Worm (Caenorhabditis elegans) whole organism, young adult: ENCODE data around the gene F16B12.6.

Source experiments
- B0035.1 ChIP-seq: sonication (generic microtip); optimal IDR thresholded peaks from 2 replicates; lab custom pipeline; 2016; ENCODE audit warnings: missing genetic modification characterization, mild to moderate bottlenecking, missing compliant biosample characterization, missing genotype, missing genetic modification reagents
- B0336.3 ChIP-seq: fragments of 200-800 bp; sonication (Bioruptor generic); IDR thresholded peaks from 2 replicates; pipeline ENCODE4 v1.3.6; 2022; ENCODE audit warnings: missing genetic modification characterization, missing compliant biosample characterization
- C06A6.2 ChIP-seq: fragments of 200-800 bp; sonication (Bioruptor generic); conservative IDR thresholded peaks from 2 replicates; pipeline ENCODE4 v1.3.6; 2022; ENCODE audit warnings: missing genetic modification characterization, missing compliant biosample characterization
- C17E4.6 ChIP-seq: fragments of 200-800 bp; sonication (Bioruptor generic); IDR thresholded peaks from 2 replicates; pipeline ENCODE4 v1.3.6; 2022; ENCODE audit warnings: missing genetic modification reagents, missing genetic modification characterization, missing compliant biosample characterization
- F37B4.10 ChIP-seq: fragments of 200-800 bp; sonication (Bioruptor generic); IDR thresholded peaks from 2 replicates; pipeline ENCODE4 v1.3.6; 2022; ENCODE audit warnings: missing genetic modification characterization, missing compliant biosample characterization
- F39B2.1 ChIP-seq: fragments of 200-800 bp; sonication (Bioruptor generic); IDR thresholded peaks from 2 replicates; pipeline ENCODE4 v1.3.6; 2022; ENCODE audit warnings: missing genetic modification reagents, missing genetic modification characterization, missing compliant biosample characterization
- F52B5.7 ChIP-seq: sonication (generic microtip); optimal IDR thresholded peaks from 2 replicates; lab custom pipeline; 2016; ENCODE audit warnings: mild to moderate bottlenecking, missing genetic modification characterization, missing compliant biosample characterization
- F55B11.4 ChIP-seq: sonication (generic microtip); optimal IDR thresholded peaks from 2 replicates; lab custom pipeline; 2016; ENCODE audit warnings: missing compliant biosample characterization, missing genetic modification characterization, borderline replicate concordance; ENCODE audit not compliant: insufficient read depth
- K11D2.4 ChIP-seq: fragments of 200-800 bp; sonication (Bioruptor generic); IDR thresholded peaks from 2 replicates; pipeline ENCODE4 v1.3.6; 2022; ENCODE audit warnings: missing genetic modification reagents, missing genetic modification characterization, missing compliant biosample characterization
- K12H6.12 ChIP-seq: fragments of 200-800 bp; sonication (Bioruptor generic); optimal IDR thresholded peaks from 2 replicates; lab custom pipeline; 2018; ENCODE audit warnings: mild to moderate bottlenecking, missing genetic modification characterization, missing compliant biosample characterization
- T26A5.8 ChIP-seq: sonication (generic microtip); optimal IDR thresholded peaks from 2 replicates; lab custom pipeline; 2016; ENCODE audit warnings: missing genetic modification characterization, missing compliant biosample characterization
- Y67H2A.10 ChIP-seq: fragments of 200-800 bp; sonication (Bioruptor generic); conservative IDR thresholded peaks from 2 replicates; pipeline ENCODE4 v1.3.6; 2022; ENCODE audit warnings: missing genetic modification reagents, missing genetic modification characterization, missing compliant biosample characterization
- Y95B8A.8 ChIP-seq: fragments of 200-800 bp; sonication (Bioruptor generic); IDR thresholded peaks from 2 replicates; pipeline ENCODE4 v1.3.6; 2022; ENCODE audit warnings: missing genetic modification reagents, missing genetic modification characterization, missing compliant biosample characterization
- attf-3 ChIP-seq: fragments of 200-800 bp; sonication (Bioruptor generic); conservative IDR thresholded peaks from 2 replicates; pipeline ENCODE4 v1.3.6; 2022; ENCODE audit warnings: missing genetic modification reagents, missing genetic modification characterization, missing compliant biosample characterization
- attf-6 ChIP-seq: fragments of 200-800 bp; sonication (Bioruptor generic); IDR thresholded peaks from 2 replicates; pipeline ENCODE4 v1.3.6; 2022; ENCODE audit warnings: missing genetic modification reagents, missing genetic modification characterization, missing compliant biosample characterization
- bed-2 ChIP-seq: fragments of 200-800 bp; sonication (Bioruptor generic); IDR thresholded peaks from 2 replicates; pipeline ENCODE4 v1.3.6; 2022; ENCODE audit warnings: missing genetic modification reagents, missing genetic modification characterization, missing compliant biosample characterization
- ceh-91 ChIP-seq: fragments of 200-800 bp; sonication (Bioruptor generic); IDR thresholded peaks from 2 replicates; pipeline ENCODE4 v1.3.6; 2022; ENCODE audit warnings: missing genetic modification reagents, missing genetic modification characterization, missing compliant biosample characterization
- dox-1 ChIP-seq: fragments of 200-800 bp; sonication (Bioruptor generic); IDR thresholded peaks from 2 replicates; pipeline ENCODE4 v1.3.6; 2022; ENCODE audit warnings: missing genetic modification reagents, missing genetic modification characterization, missing compliant biosample characterization
- dpff-1 ChIP-seq: sonication (generic microtip); optimal IDR thresholded peaks from 2 replicates; lab custom pipeline; 2017; ENCODE audit warnings: mild to moderate bottlenecking, missing genetic modification characterization, missing compliant biosample characterization
- dpl-1 ChIP-seq: fragments of 150-350 bp; optimal IDR thresholded peaks from 2 replicates; lab custom pipeline; 2014; ENCODE audit warnings: missing biosample characterization, missing genetic modification reagents, missing genetic modification characterization
- ets-4 ChIP-seq: fragments of 200-800 bp; sonication (Bioruptor generic); optimal IDR thresholded peaks from 2 replicates; lab custom pipeline; 2018; ENCODE audit warnings: mild to moderate bottlenecking, missing genetic modification characterization, missing compliant biosample characterization
- gei-17 ChIP-seq: fragments of 200-800 bp; sonication (Bioruptor generic); optimal IDR thresholded peaks from 2 replicates; lab custom pipeline; 2018; ENCODE audit warnings: mild to moderate bottlenecking, missing genetic modification characterization, missing compliant biosample characterization
- him-1 ChIP-seq: sonication (generic microtip); optimal IDR thresholded peaks from 2 replicates; lab custom pipeline; 2016; ENCODE audit warnings: missing genotype, missing genetic modification reagents, missing genetic modification characterization, missing compliant biosample characterization
- hmg-20 ChIP-seq: fragments of 200-800 bp; sonication (Bioruptor generic); IDR thresholded peaks from 2 replicates; pipeline ENCODE4 v1.3.6; 2022; ENCODE audit warnings: missing genetic modification reagents, missing genetic modification characterization, missing compliant biosample characterization
- hrde-1 ChIP-seq: sonication (generic microtip); optimal IDR thresholded peaks from 2 replicates; lab custom pipeline; 2016; ENCODE audit warnings: missing genetic modification characterization, mild to moderate bottlenecking, missing compliant biosample characterization, moderate library complexity, missing genotype, missing genetic modification reagents, borderline replicate concordance
- hsf-1 ChIP-seq: fragments of 200-800 bp; sonication (Bioruptor generic); IDR thresholded peaks from 2 replicates; pipeline ENCODE4 v1.3.6; 2022; ENCODE audit warnings: missing genetic modification reagents, missing genetic modification characterization, missing compliant biosample characterization
- let-526 ChIP-seq: fragments of 200-800 bp; sonication (Bioruptor generic); IDR thresholded peaks from 2 replicates; pipeline ENCODE4 v1.3.6; 2022; ENCODE audit warnings: missing genetic modification reagents, missing genetic modification characterization, missing compliant biosample characterization
- let-607 ChIP-seq, 2 experiments: fragments of 200-800 bp in 1 of 2; sonication (Bioruptor generic) in 1 of 2; sonication (generic microtip) in 1 of 2; optimal IDR thresholded peaks; 2 replicates each; lab custom pipeline; 2016 to 2018; ENCODE audit warnings: mild to moderate bottlenecking in 2 of 2, missing compliant biosample characterization in 2 of 2, missing genetic modification characterization in 2 of 2, moderate library complexity in 2 of 2, missing genotype in 1 of 2
- lin-40 ChIP-seq: sonication (generic microtip); optimal IDR thresholded peaks from 2 replicates; lab custom pipeline; 2016; ENCODE audit warnings: missing genetic modification characterization, mild to moderate bottlenecking, missing compliant biosample characterization, missing genotype, missing genetic modification reagents
- lsy-27 ChIP-seq: sonication (generic microtip); optimal IDR thresholded peaks from 2 replicates; lab custom pipeline; 2017; ENCODE audit warnings: missing genetic modification characterization, mild to moderate bottlenecking, missing compliant biosample characterization, antibody characterized with exemption, missing genotype, borderline replicate concordance; ENCODE audit not compliant: insufficient read depth
- mcd-1 ChIP-seq: fragments of 200-800 bp; sonication (Bioruptor generic); IDR thresholded peaks from 2 replicates; pipeline ENCODE4 v1.3.6; 2022; ENCODE audit warnings: missing genetic modification reagents, missing genetic modification characterization, missing compliant biosample characterization
- mel-28 ChIP-seq: sonication (generic microtip); optimal IDR thresholded peaks from 2 replicates; lab custom pipeline; 2016; ENCODE audit warnings: borderline replicate concordance, mild to moderate bottlenecking, missing genetic modification characterization, missing compliant biosample characterization
- mes-4 ChIP-seq: sonication (generic microtip); optimal IDR thresholded peaks from 2 replicates; lab custom pipeline; 2016; ENCODE audit warnings: missing genotype, missing genetic modification characterization, missing compliant biosample characterization
- nfya-1 ChIP-seq: sonication (generic microtip); optimal IDR thresholded peaks from 2 replicates; lab custom pipeline; 2017; ENCODE audit warnings: antibody characterized with exemption, missing compliant biosample characterization, missing genetic modification characterization, borderline replicate concordance; ENCODE audit not compliant: insufficient read depth
- nfya-2 ChIP-seq: fragments of 200-800 bp; sonication (Bioruptor generic); IDR thresholded peaks from 2 replicates; pipeline ENCODE4 v1.3.6; 2022; ENCODE audit warnings: missing genetic modification reagents, missing genetic modification characterization, missing compliant biosample characterization
- nfyb-1 ChIP-seq: fragments of 200-800 bp; sonication (Bioruptor generic); IDR thresholded peaks from 2 replicates; pipeline ENCODE4 v1.3.6; 2022; ENCODE audit warnings: missing genetic modification reagents, missing genetic modification characterization, missing compliant biosample characterization
- rec-8 ChIP-seq, 2 experiments: sonication (generic microtip); optimal IDR thresholded peaks; 2 replicates each; lab custom pipeline; 2016; ENCODE audit warnings: mild to moderate bottlenecking in 2 of 2, missing genetic modification characterization in 2 of 2, missing genetic modification reagents in 2 of 2, missing genotype in 2 of 2, missing biosample characterization in 1 of 2, missing compliant biosample characterization in 1 of 2, moderate library complexity in 1 of 2
- repo-1 ChIP-seq: sonication (generic microtip); optimal IDR thresholded peaks from 2 replicates; lab custom pipeline; 2017; ENCODE audit warnings: mild to moderate bottlenecking, missing genetic modification characterization, missing compliant biosample characterization
- snpc-1.1 ChIP-seq: sonication (generic microtip); optimal IDR thresholded peaks from 2 replicates; lab custom pipeline; 2017; ENCODE audit warnings: missing genetic modification characterization, mild to moderate bottlenecking, missing compliant biosample characterization, antibody characterized with exemption, moderate library complexity, missing genotype, missing genetic modification reagents; ENCODE audit not compliant: insufficient read depth
- snpc-1.3 ChIP-seq: sonication (generic microtip); optimal IDR thresholded peaks from 2 replicates; lab custom pipeline; 2017; ENCODE audit warnings: missing genetic modification characterization, mild to moderate bottlenecking, missing compliant biosample characterization, antibody characterized with exemption, moderate library complexity, missing genotype, missing genetic modification reagents; ENCODE audit not compliant: insufficient read depth
- snpc-3.4 ChIP-seq: sonication (generic microtip); optimal IDR thresholded peaks from 2 replicates; lab custom pipeline; 2017; ENCODE audit warnings: missing genetic modification characterization, mild to moderate bottlenecking, missing compliant biosample characterization, antibody characterized with exemption, moderate library complexity, missing genotype, missing genetic modification reagents
- snpc-4 ChIP-seq, 5 experiments: fragments of 150-350 bp in 1 of 5; sonication (generic microtip) in 4 of 5; optimal IDR thresholded peaks; 2 replicates each; lab custom pipeline; 2014 to 2018; ENCODE audit warnings: missing genetic modification characterization in 5 of 5, missing biosample characterization in 3 of 5, antibody characterized with exemption in 2 of 5, mild to moderate bottlenecking in 2 of 5, missing compliant biosample characterization in 2 of 5, missing genotype in 2 of 5, moderate library complexity in 2 of 5, missing genetic modification reagents in 1 of 5
- unc-130 ChIP-seq: sonication (generic microtip); optimal IDR thresholded peaks from 2 replicates; lab custom pipeline; 2016; ENCODE audit warnings: missing genetic modification reagents, missing genetic modification characterization, missing compliant biosample characterization
- unc-62 ChIP-seq: fragments of 150-350 bp; optimal IDR thresholded peaks from 2 replicates; lab custom pipeline; 2014; ENCODE audit warnings: missing biosample characterization, missing genetic modification reagents, missing genetic modification characterization
- ztf-18 ChIP-seq: sonication (generic microtip); optimal IDR thresholded peaks from 2 replicates; lab custom pipeline; 2016; ENCODE audit warnings: missing genotype, mild to moderate bottlenecking, missing genetic modification characterization, missing compliant biosample characterization
- ztf-22 ChIP-seq: fragments of 200-800 bp; sonication (Bioruptor generic); optimal IDR thresholded peaks from 2 replicates; lab custom pipeline; 2018; ENCODE audit warnings: mild to moderate bottlenecking, missing genetic modification characterization, moderate library complexity, missing compliant biosample characterization

The F16B12.6 gene

DNA sequence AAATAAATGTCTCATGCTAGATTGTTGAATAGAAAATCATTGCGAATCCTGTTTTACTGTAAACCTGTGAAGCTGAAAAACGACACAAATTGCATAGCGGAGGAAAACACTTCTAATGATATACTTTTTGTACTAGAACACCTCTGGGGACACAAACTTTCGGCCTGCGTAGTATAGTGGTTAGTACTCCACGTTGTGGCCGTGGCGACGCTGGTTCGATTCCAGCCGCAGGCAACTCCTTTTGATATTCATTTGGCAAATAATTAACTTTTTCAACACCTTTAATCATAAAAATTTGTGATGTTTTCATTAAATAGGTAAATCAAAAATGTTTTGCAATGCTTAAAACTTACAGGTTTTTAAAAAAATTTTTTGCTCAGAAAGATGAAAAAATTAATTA is 32.8 kb downstream of the F16B12.6 start (continued):
- no peak for TF ChIP-seq snpc-1.3
- no peak for TF ChIP-seq F39B2.1
- TF ChIP-seq mes-4 (tag; lab: Kevin White, UChicago) = no peak
- TF ChIP-seq nfyb-1 (GFP tag; lab: Robert Waterston, UW) = peak; percentile 75; the same call in 1 of the 2 replicates
- TF ChIP-seq K11D2.4 (GFP tag; lab: Robert Waterston, UW) = no peak
- no peak for TF ChIP-seq hsf-1 (GFP tag; lab: Robert Waterston, UW)
- peak; percentile 62 for TF ChIP-seq dox-1 (GFP tag; lab: Robert Waterston, UW)
- no peak for TF ChIP-seq C17E4.6
- TF ChIP-seq lsy-27 (tag; lab: Kevin White, UChicago) = no peak
- TF ChIP-seq dpl-1 = no peak
- TF ChIP-seq Y95B8A.8 (GFP tag; lab: Robert Waterston, UW) = no peak
- TF ChIP-seq C06A6.2 = no peak
- TF ChIP-seq snpc-3.4 (tag; lab: Kevin White, UChicago) = peak; percentile 7
- no peak for TF ChIP-seq T26A5.8
- TF ChIP-seq attf-6 (GFP tag; lab: Robert Waterston, UW) = 0 out of 2 replicates have a peak, but pooled peaks have one; percentile 50
- TF ChIP-seq let-526 (GFP tag; lab: Robert Waterston, UW) = no peak
- TF ChIP-seq nfya-2 (GFP tag; lab: Robert Waterston, UW) = no peak
- TF ChIP-seq hrde-1 (tag; lab: Kevin White, UChicago) = no peak
- no peak for TF ChIP-seq K12H6.12
- TF ChIP-seq snpc-4 (GFP tag; optimal IDR thresholded peaks at IDR 0.05; lab: Kevin White, UChicago) = no peak
- TF ChIP-seq snpc-4 (tag; optimal IDR thresholded peaks at IDR 0.05; lab: Kevin White, UChicago) = peak in 2 of 4 experiments; percentile 12 to 57
- TF ChIP-seq him-1 (tag; lab: Kevin White, UChicago) = peak; percentile 60
- TF ChIP-seq attf-3 (GFP tag; lab: Robert Waterston, UW) = no peak
- TF ChIP-seq ets-4 = no peak
- no peak for TF ChIP-seq let-607 (tag; optimal IDR thresholded peaks at IDR 0.05; lab: Kevin White, UChicago)
- no peak for TF ChIP-seq unc-130
- 0 out of 2 replicates have a peak, but pooled peaks have one; percentile 12 for TF ChIP-seq hmg-20 (GFP tag; lab: Robert Waterston, UW)
- TF ChIP-seq ztf-22 (GFP tag; lab: Kevin White, UChicago) = no peak
- TF ChIP-seq rec-8 (tag; optimal IDR thresholded peaks at IDR 0.05; lab: Kevin White, UChicago) = peak in 1 of 2 experiments; percentile 0
- TF ChIP-seq F52B5.7 (tag; lab: Kevin White, UChicago) = no peak
- no peak for TF ChIP-seq mcd-1 (GFP tag; lab: Robert Waterston, UW)
- TF ChIP-seq unc-62 (GFP tag; lab: Kevin White, UChicago) = no peak
- TF ChIP-seq ceh-91 (GFP tag; lab: Robert Waterston, UW) = no peak
- TF ChIP-seq ztf-18 (tag; lab: Kevin White, UChicago) = no peak
- no peak for TF ChIP-seq Y67H2A.10 (GFP tag; lab: Robert Waterston, UW)
- no peak for TF ChIP-seq repo-1 (tag; lab: Kevin White, UChicago)
- TF ChIP-seq mel-28 (tag; lab: Kevin White, UChicago) = no peak
- no peak for TF ChIP-seq nfya-1 (tag; lab: Kevin White, UChicago)
- no peak for TF ChIP-seq dpff-1 (tag; lab: Kevin White, UChicago)
- TF ChIP-seq F37B4.10 (GFP tag; lab: Robert Waterston, UW) = no peak
- no peak for TF ChIP-seq snpc-1.1 (tag; lab: Kevin White, UChicago)
- TF ChIP-seq gei-17 (GFP tag; lab: Kevin White, UChicago) = no peak
- TF ChIP-seq B0336.3 (GFP tag; lab: Robert Waterston, UW) = no peak
- no peak for TF ChIP-seq F55B11.4 (tag; lab: Kevin White, UChicago)
- no peak for TF ChIP-seq lin-40 (tag; lab: Kevin White, UChicago)
- no peak for TF ChIP-seq B0035.1 (tag; lab: Kevin White, UChicago)
- no peak for TF ChIP-seq bed-2 (GFP tag; lab: Robert Waterston, UW)
